Worm (Caenorhabditis elegans) whole organism, young adult: Measurements from ENCODE around the gene fipr-8.
A peak's percentile ranks its signal among the peaks of the same experiment; 100 is the strongest.

Experiments
- B0261.1 ChIP-seq: sonication (generic microtip); optimal IDR thresholded peaks from 2 replicates; lab custom pipeline; 2016; ENCODE audit warnings: mild to moderate bottlenecking, missing genetic modification characterization, moderate library complexity, missing compliant biosample characterization
- C06A6.2 ChIP-seq: fragments of 200-800 bp; sonication (Bioruptor generic); conservative IDR thresholded peaks from 2 replicates; pipeline ENCODE4 v1.3.6; 2022; ENCODE audit warnings: missing genetic modification characterization, missing compliant biosample characterization
- F49E8.2 ChIP-seq: sonication (generic microtip); optimal IDR thresholded peaks from 3 replicates; lab custom pipeline; 2017; ENCODE audit warnings: missing genetic modification characterization, mild to moderate bottlenecking, missing compliant biosample characterization, antibody characterized with exemption, moderate library complexity; ENCODE audit not compliant: insufficient read depth
- ama-1 ChIP-seq, 3 experiments: fragments of 150-350 bp in 1 of 3; sonication (generic microtip) in 2 of 3; optimal IDR thresholded peaks; 2 replicates each; lab custom pipeline; 2014 to 2018; ENCODE audit warnings: missing biosample characterization in 2 of 3, missing genetic modification characterization in 2 of 3, missing genetic modification reagents in 2 of 3
- aptf-2 ChIP-seq: fragments of 200-800 bp; sonication (Bioruptor generic); conservative IDR thresholded peaks from 2 replicates; pipeline ENCODE4 v1.3.6; 2022; ENCODE audit warnings: missing genetic modification reagents, missing genetic modification characterization, missing compliant biosample characterization
- attf-6 ChIP-seq: fragments of 200-800 bp; sonication (Bioruptor generic); IDR thresholded peaks from 2 replicates; pipeline ENCODE4 v1.3.6; 2022; ENCODE audit warnings: missing genetic modification reagents, missing genetic modification characterization, missing compliant biosample characterization
- ccch-3 ChIP-seq: fragments of 200-800 bp; sonication (Bioruptor generic); optimal IDR thresholded peaks from 2 replicates; lab custom pipeline; 2018; ENCODE audit warnings: mild to moderate bottlenecking, missing genetic modification characterization, missing compliant biosample characterization
- cebp-1 ChIP-seq, 2 experiments: fragments of 200-800 bp in 1 of 2; sonication (Bioruptor generic) in 1 of 2; sonication (generic microtip) in 1 of 2; IDR thresholded peaks in 1 of 2; optimal IDR thresholded peaks in 1 of 2; 2 replicates each; pipeline versions ENCODE4 v1.3.6 to Lab custom; 2017 to 2022; ENCODE audit warnings: missing compliant biosample characterization in 2 of 2, missing genetic modification characterization in 2 of 2, mild to moderate bottlenecking in 1 of 2, missing genetic modification reagents in 1 of 2, moderate library complexity in 1 of 2
- ceh-79 ChIP-seq: sonication (generic microtip); optimal IDR thresholded peaks from 2 replicates; lab custom pipeline; 2017; ENCODE audit warnings: mild to moderate bottlenecking, missing genetic modification characterization, missing compliant biosample characterization
- die-1 ChIP-seq: sonication (generic microtip); optimal IDR thresholded peaks from 2 replicates; lab custom pipeline; 2016; ENCODE audit warnings: missing genotype, mild to moderate bottlenecking, missing genetic modification characterization, missing compliant biosample characterization
- efl-1 ChIP-seq: fragments of 150-350 bp; optimal IDR thresholded peaks from 2 replicates; lab custom pipeline; 2014; ENCODE audit warnings: missing biosample characterization, missing genetic modification reagents, missing genetic modification characterization
- egl-44 ChIP-seq: fragments of 200-800 bp; sonication (Bioruptor generic); IDR thresholded peaks from 2 replicates; pipeline ENCODE4 v1.3.6; 2022; ENCODE audit warnings: missing genetic modification reagents, missing genetic modification characterization, missing compliant biosample characterization
- hlh-12 ChIP-seq: sonication (generic microtip); optimal IDR thresholded peaks from 2 replicates; lab custom pipeline; 2016; ENCODE audit warnings: missing genetic modification characterization, missing compliant biosample characterization
- hmg-20 ChIP-seq: fragments of 200-800 bp; sonication (Bioruptor generic); IDR thresholded peaks from 2 replicates; pipeline ENCODE4 v1.3.6; 2022; ENCODE audit warnings: missing genetic modification reagents, missing genetic modification characterization, missing compliant biosample characterization
- let-526 ChIP-seq: fragments of 200-800 bp; sonication (Bioruptor generic); IDR thresholded peaks from 2 replicates; pipeline ENCODE4 v1.3.6; 2022; ENCODE audit warnings: missing genetic modification reagents, missing genetic modification characterization, missing compliant biosample characterization
- let-607 ChIP-seq, 2 experiments: fragments of 200-800 bp in 1 of 2; sonication (Bioruptor generic) in 1 of 2; sonication (generic microtip) in 1 of 2; optimal IDR thresholded peaks; 2 replicates each; lab custom pipeline; 2016 to 2018; ENCODE audit warnings: mild to moderate bottlenecking in 2 of 2, missing compliant biosample characterization in 2 of 2, missing genetic modification characterization in 2 of 2, moderate library complexity in 2 of 2, missing genotype in 1 of 2
- lin-40 ChIP-seq: sonication (generic microtip); optimal IDR thresholded peaks from 2 replicates; lab custom pipeline; 2016; ENCODE audit warnings: missing genetic modification characterization, mild to moderate bottlenecking, missing compliant biosample characterization, missing genotype, missing genetic modification reagents
- nhr-80 ChIP-seq: sonication (generic microtip); optimal IDR thresholded peaks from 2 replicates; lab custom pipeline; 2016; ENCODE audit warnings: missing genetic modification characterization, missing compliant biosample characterization
- pbrm-1 ChIP-seq: fragments of 200-800 bp; sonication (Bioruptor generic); IDR thresholded peaks from 2 replicates; pipeline ENCODE4 v1.3.6; 2022; ENCODE audit warnings: missing genetic modification reagents, missing genetic modification characterization, missing compliant biosample characterization
- sdz-38 ChIP-seq: sonication (generic microtip); optimal IDR thresholded peaks from 2 replicates; lab custom pipeline; 2016; ENCODE audit warnings: missing genotype, missing genetic modification characterization, missing compliant biosample characterization
- sea-2 ChIP-seq: fragments of 200-800 bp; sonication (Bioruptor generic); IDR thresholded peaks from 2 replicates; pipeline ENCODE4 v1.3.6; 2022; ENCODE audit warnings: missing genetic modification characterization, missing compliant biosample characterization
- snpc-3.4 ChIP-seq: sonication (generic microtip); optimal IDR thresholded peaks from 2 replicates; lab custom pipeline; 2017; ENCODE audit warnings: missing genetic modification characterization, mild to moderate bottlenecking, missing compliant biosample characterization, antibody characterized with exemption, moderate library complexity, missing genotype, missing genetic modification reagents
- snpc-4 ChIP-seq, 5 experiments: fragments of 150-350 bp in 1 of 5; sonication (generic microtip) in 4 of 5; optimal IDR thresholded peaks; 2 replicates each; lab custom pipeline; 2014 to 2018; ENCODE audit warnings: missing genetic modification characterization in 5 of 5, missing biosample characterization in 3 of 5, antibody characterized with exemption in 2 of 5, mild to moderate bottlenecking in 2 of 5, missing compliant biosample characterization in 2 of 5, missing genotype in 2 of 5, moderate library complexity in 2 of 5, missing genetic modification reagents in 1 of 5
- somi-1 ChIP-seq: fragments of 200-800 bp; sonication (Bioruptor generic); optimal IDR thresholded peaks from 2 replicates; lab custom pipeline; 2018; ENCODE audit warnings: mild to moderate bottlenecking, missing genetic modification characterization, missing compliant biosample characterization
- tbx-9 ChIP-seq: sonication (generic microtip); optimal IDR thresholded peaks from 2 replicates; lab custom pipeline; 2016; ENCODE audit warnings: borderline replicate concordance, missing genetic modification characterization, inconsistent platforms, missing compliant biosample characterization
- tlf-1 ChIP-seq: fragments of 200-800 bp; sonication (Bioruptor generic); optimal IDR thresholded peaks from 2 replicates; lab custom pipeline; 2018; ENCODE audit warnings: mild to moderate bottlenecking, missing genetic modification characterization, missing compliant biosample characterization

The fipr-8 gene

DNA sequence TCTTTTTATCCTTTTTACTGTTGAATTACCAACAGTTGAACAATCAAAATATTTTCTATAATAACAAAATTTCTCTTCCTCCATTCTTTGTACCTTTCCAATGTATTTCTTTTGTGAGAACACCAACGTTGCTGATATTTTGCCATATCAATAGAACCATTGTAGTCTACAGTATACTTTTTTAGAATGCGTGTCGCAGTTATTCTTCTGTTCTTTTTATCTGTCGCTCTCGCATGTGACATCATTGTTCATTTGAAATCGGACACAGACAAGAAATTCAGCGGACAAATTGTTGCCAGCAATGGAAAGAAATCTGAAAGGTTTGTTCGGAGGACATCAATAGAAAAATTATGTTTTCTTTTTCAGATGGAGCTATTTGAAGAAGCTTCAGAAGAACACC lies 37.8 kb downstream of the fipr-8 start, which contains the start of gene ZK856.7:
Gene ZK856.7 (plus strand): TSS at position 186 of the 400 bp plus-strand sequence.
- no peak for TF ChIP-seq ama-1 (optimal IDR thresholded peaks at IDR 0.05; lab: Kevin White, UChicago)
- peak in 1 of 2 experiments; percentile 7 for TF ChIP-seq ama-1 (GFP tag; optimal IDR thresholded peaks at IDR 0.05; lab: Kevin White, UChicago)
- no peak for TF ChIP-seq F49E8.2
- TF ChIP-seq, all 124 proteins: peak for 1

DNA sequence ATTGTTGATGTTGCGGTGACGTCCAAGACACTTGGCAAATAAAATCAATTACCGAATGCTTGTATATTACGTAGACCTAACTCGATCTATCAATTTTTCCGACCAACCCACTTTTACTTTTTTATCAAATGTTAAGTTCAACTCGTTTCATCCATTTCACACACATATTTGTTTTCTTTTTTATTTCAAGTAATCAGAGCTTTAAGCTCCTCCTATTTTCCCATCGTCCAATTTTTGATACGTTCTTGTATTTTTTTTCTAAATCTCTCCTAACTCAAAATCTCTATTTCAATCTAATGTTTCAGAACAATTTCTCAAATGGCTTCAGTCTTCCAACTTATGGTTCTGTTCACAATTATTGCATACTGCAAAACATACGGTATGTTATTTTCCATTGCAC lies 41.4 kb downstream of the fipr-8 start, which contains the start of gene ZK856.6:
Gene ZK856.6 (plus strand): TSS at position 301 of the 400 bp plus-strand sequence.
- TF ChIP-seq efl-1, result no peak
- TF ChIP-seq die-1, result no peak
- TF ChIP-seq attf-6, result no peak
- no peak for TF ChIP-seq sea-2 (GFP tag; lab: Robert Waterston, UW)
- no peak for TF ChIP-seq B0261.1 (tag; lab: Kevin White, UChicago)
- TF ChIP-seq hlh-12 (tag; lab: Kevin White, UChicago), result no peak
- no peak for TF ChIP-seq ccch-3 (GFP tag; lab: Kevin White, UChicago)
- TF ChIP-seq snpc-4 (GFP tag; optimal IDR thresholded peaks at IDR 0.05; lab: Kevin White, UChicago), result no peak
- no peak for TF ChIP-seq snpc-4 (tag; optimal IDR thresholded peaks at IDR 0.05; lab: Kevin White, UChicago)
- TF ChIP-seq sdz-38, result no peak
- no peak for TF ChIP-seq lin-40
- no peak for TF ChIP-seq somi-1 (GFP tag; lab: Kevin White, UChicago)
- no peak for TF ChIP-seq snpc-3.4 (tag; lab: Kevin White, UChicago)
- no peak for TF ChIP-seq hmg-20 (GFP tag; lab: Robert Waterston, UW)
- no peak for TF ChIP-seq pbrm-1 (GFP tag; lab: Robert Waterston, UW)
- TF ChIP-seq let-526 (GFP tag; lab: Robert Waterston, UW), result no peak
- no peak for TF ChIP-seq tlf-1 (GFP tag; lab: Kevin White, UChicago)
- no peak for TF ChIP-seq C06A6.2 (GFP tag; lab: Robert Waterston, UW)
- TF ChIP-seq ceh-79 (tag; lab: Kevin White, UChicago), result no peak
- no peak for TF ChIP-seq tbx-9 (tag; lab: Kevin White, UChicago)

ce11 chrV:10191242-10191641 lies 48.5 kb downstream of the fipr-8 start:
- TF ChIP-seq nhr-80 (tag; lab: Kevin White, UChicago) (peak; percentile 23), egl-44 (no peak)

DNA sequence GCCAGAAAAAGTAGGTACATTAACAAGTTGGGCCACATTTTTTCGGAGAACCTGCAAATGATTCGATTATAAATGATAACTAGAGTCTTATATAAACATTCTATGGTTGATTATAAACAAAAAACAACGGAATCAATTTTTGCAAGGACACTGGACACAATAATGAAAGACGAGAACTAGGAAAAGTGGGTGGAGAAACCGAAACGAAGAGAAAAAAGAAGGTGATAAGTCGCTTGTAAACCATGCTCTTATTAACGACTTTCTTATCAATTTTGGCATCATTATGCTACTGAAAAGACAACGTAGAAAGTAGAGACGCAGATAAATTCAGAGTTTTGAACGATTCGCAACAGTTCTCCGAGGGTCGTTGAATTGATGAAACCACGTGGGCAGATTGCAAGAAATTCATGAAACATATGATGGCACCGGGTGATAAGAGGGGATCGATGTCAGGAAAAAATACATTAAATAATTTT lies 49.6 kb downstream of the fipr-8 start, which contains the start of gene ZK856.5:
Gene ZK856.5 (minus strand): TSS at position 51 of the 476 bp plus-strand sequence.
- TF ChIP-seq cebp-1 (GFP tag; IDR thresholded peaks at IDR 0.05; lab: Robert Waterston, UW), result no peak
- no peak for TF ChIP-seq cebp-1 (tag; optimal IDR thresholded peaks at IDR 0.05; lab: Kevin White, UChicago)
- TF ChIP-seq die-1, result no peak
- peak; percentile 69 for TF ChIP-seq nhr-80 (tag; lab: Kevin White, UChicago)
- no peak for TF ChIP-seq aptf-2 (GFP tag; lab: Robert Waterston, UW)
- peak in 1 of 2 experiments; percentile 16 for TF ChIP-seq let-607 (tag; optimal IDR thresholded peaks at IDR 0.05; lab: Kevin White, UChicago)
